Worm (Caenorhabditis elegans): ENCODE results near the gene mab-23.

DNA sequence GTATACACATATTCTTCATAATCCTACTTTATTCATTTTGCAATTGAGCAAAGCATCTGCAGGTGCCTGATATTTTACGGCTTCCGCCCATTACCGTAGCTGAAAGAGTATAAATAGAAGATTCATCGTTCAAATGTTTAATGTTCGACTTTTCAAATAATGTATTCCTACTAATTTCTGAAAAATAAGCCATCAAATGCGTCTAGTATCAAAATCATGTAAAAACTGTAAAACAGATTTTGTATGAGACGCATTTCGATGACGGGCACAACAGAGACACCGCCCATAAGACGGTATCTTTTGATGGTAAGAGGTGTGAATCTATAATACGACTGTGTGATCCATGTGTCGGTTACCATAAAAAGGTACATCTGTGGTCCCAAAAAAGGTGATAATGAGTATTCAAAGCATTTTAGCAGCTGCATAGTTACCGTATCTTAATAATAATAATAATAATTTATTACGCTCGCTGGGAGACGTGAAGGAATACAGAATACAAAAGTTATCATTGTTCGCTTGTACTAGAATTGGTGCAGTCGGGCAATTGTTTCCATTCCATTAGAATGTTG lies 14.3 kb downstream of the mab-23 start, which contains the start of the genes C32C4.3 and C32C4.16:
- TF ChIP-seq ref-1 (GFP tag; conservative IDR thresholded peaks at IDR 0.05) (no peak), ztf-29 (GFP tag; IDR thresholded peaks at IDR 0.05) (no peak), flt-1 (GFP tag; IDR thresholded peaks at IDR 0.05) (no peak), ztf-23 (GFP tag; IDR thresholded peaks at IDR 0.05) (no peak)

All from whole organism, midembryonic.